Worm (Caenorhabditis elegans): Measurements from ENCODE around the gene C39E9.8.

The C39E9.8 gene

ce11 chrIV:13085675-13086074 is 6.4 kb downstream of the C39E9.8 start:
- TF ChIP-seq pha-4 (tag; optimal IDR thresholded peaks at IDR 0.05) (peak; percentile 17), nhr-43 (tag; optimal IDR thresholded peaks at IDR 0.05; ENCODE audit: poor library complexity, severe bottlenecking) (no peak)

DNA sequence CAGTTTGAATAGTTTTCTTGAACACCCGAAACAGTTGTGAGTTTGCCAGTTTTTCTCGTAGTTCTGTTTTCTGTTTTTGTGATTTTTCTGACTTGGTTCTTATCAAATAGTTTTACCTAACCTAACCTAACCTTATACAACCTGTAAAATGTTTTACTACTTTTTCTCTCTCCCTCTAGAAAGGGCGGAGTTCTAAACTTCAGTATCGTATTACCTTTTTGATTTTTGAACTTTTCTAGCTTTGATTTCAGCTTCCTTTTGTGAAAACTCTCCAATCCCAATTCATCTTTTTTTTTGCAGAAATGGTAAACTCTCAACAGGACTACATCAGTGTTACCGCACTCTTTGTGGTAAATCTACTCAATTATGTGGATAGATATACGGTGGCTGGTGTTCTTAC is 7.5 kb downstream of the C39E9.8 start, which contains the start of gene spin-2:
spin-2 (plus strand) TSS at position 301 of the 400 bp plus-strand sequence.
- no peak for TF ChIP-seq nhr-76 (tag; optimal IDR thresholded peaks at IDR 0.05)
- no peak for TF ChIP-seq fos-1 (tag; optimal IDR thresholded peaks at IDR 0.05)
- no peak for TF ChIP-seq fkh-10 (GFP tag; optimal IDR thresholded peaks at IDR 0.05)
- no peak for TF ChIP-seq hmg-11 (tag; optimal IDR thresholded peaks at IDR 0.05)
- TF ChIP-seq eor-1 (tag; optimal IDR thresholded peaks at IDR 0.05): no peak
- TF ChIP-seq ceh-9 (tag; optimal IDR thresholded peaks at IDR 0.05): no peak
- no peak for TF ChIP-seq mml-1 (tag; optimal IDR thresholded peaks at IDR 0.05)
- no peak for TF ChIP-seq ama-1 (optimal IDR thresholded peaks at IDR 0.05)
- TF ChIP-seq mdl-1 (tag; optimal IDR thresholded peaks at IDR 0.05): no peak
- TF ChIP-seq elt-2 (tag; optimal IDR thresholded peaks at IDR 0.05): no peak
- TF ChIP-seq daf-12 (tag; optimal IDR thresholded peaks at IDR 0.05): no peak
- no peak for TF ChIP-seq ZK546.5 (tag; optimal IDR thresholded peaks at IDR 0.05)
- TF ChIP-seq nhr-43 (tag; optimal IDR thresholded peaks at IDR 0.05; ENCODE audit: poor library complexity, severe bottlenecking): no peak
- TF ChIP-seq sea-2 (GFP tag; optimal IDR thresholded peaks at IDR 0.05): no peak
- no peak for TF ChIP-seq R02D3.7 (tag; optimal IDR thresholded peaks at IDR 0.05)
- TF ChIP-seq ztf-11 (tag; optimal IDR thresholded peaks at IDR 0.05): no peak
- no peak for TF ChIP-seq skn-1 (tag; optimal IDR thresholded peaks at IDR 0.05)
- TF ChIP-seq egl-5 (tag; optimal IDR thresholded peaks at IDR 0.05): no peak
- no peak for TF ChIP-seq ztf-4 (tag; optimal IDR thresholded peaks at IDR 0.05)

DNA sequence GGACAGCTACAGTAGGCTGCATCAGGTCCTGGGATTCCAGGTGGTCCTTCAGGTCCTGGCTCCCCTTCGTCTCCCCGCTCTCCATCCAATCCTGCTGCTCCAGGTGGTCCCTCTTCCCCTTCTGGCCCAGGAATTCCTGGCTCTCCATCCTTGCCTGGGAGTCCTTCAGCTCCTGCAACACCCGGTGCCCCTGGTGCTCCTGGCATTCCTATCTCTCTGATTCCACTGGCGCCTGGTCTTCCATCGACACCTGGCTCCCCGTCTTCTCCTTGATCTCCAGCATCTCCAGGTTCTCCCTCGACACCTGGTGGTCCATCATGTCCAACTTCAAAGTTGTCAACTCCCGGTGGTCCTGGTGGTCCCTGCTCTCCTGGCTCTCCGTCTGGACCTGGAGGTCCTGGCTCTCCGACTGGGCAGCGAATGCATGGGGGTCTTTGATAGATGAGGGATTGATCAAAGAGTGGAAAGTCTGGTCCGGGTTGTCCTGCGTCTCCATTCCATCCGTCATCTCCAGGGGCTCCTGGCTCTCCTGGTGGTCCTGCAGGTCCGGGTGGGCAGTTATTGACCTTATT is 10.5 kb downstream of the C39E9.8 start:
- TF ChIP-seq ceh-28 (tag; optimal IDR thresholded peaks at IDR 0.05) (no peak), unc-62 (GFP tag; optimal IDR thresholded peaks at IDR 0.05) (no peak), pha-4 (tag; optimal IDR thresholded peaks at IDR 0.05) (no peak)

- no peak for TF ChIP-seq ztf-11 (tag; optimal IDR thresholded peaks at IDR 0.05)
- TF ChIP-seq lin-15B (tag; optimal IDR thresholded peaks at IDR 0.05): no peak
- TF ChIP-seq ceh-82 (tag; optimal IDR thresholded peaks at IDR 0.05): no peak
- no peak for TF ChIP-seq nhr-43 (tag; optimal IDR thresholded peaks at IDR 0.05; ENCODE audit: poor library complexity, severe bottlenecking)
- no peak for TF ChIP-seq unc-62 (GFP tag; optimal IDR thresholded peaks at IDR 0.05)
- no peak for TF ChIP-seq pqm-1 (tag; optimal IDR thresholded peaks at IDR 0.05)
- no peak for TF ChIP-seq sea-2 (GFP tag; optimal IDR thresholded peaks at IDR 0.05)
- no peak for TF ChIP-seq skn-1 (tag; optimal IDR thresholded peaks at IDR 0.05)
- TF ChIP-seq nhr-77 (tag; optimal IDR thresholded peaks at IDR 0.05): no peak
Measured at ce11 chrIV:13090967-13091366, 11.7 kb downstream of the C39E9.8 start, which contains the start of gene col-132. col-132 (minus strand) TSS chrIV:13091067.

DNA sequence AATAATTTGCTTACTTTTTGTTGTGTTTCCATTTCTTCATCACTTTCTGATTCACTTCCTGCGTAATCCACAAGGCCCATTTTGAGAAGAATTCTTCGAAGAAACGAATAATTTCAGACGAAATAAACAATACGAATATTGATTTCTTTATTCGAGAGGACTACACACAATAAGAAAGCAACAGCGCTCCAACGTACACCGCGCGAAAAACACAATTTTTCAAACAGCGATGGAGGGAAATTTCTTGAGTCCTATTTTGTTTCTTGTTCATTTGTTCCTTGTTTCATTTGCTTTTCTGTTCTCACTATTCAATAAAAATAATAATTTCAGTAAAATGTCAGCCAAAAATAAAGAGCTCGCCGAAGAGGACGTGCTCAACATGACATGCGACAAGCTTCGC is 14.4 kb downstream of the C39E9.8 start, which contains the start of the genes prcc-1 and C39E9.12:
prcc-1 (minus strand) TSS at position 119 of the 400 bp plus-strand sequence.
C39E9.12 (plus strand) TSS at position 331 of the 400 bp plus-strand sequence.
- TF ChIP-seq ztf-11 (tag; optimal IDR thresholded peaks at IDR 0.05) (no peak), mml-1 (tag; optimal IDR thresholded peaks at IDR 0.05) (no peak), unc-62 (GFP tag; optimal IDR thresholded peaks at IDR 0.05) (no peak), fkh-10 (GFP tag; optimal IDR thresholded peaks at IDR 0.05) (no peak), egl-27 (tag; optimal IDR thresholded peaks at IDR 0.05) (no peak), lsy-12 (tag; optimal IDR thresholded peaks at IDR 0.05) (no peak), tbx-2 (tag; optimal IDR thresholded peaks at IDR 0.05) (no peak), nhr-11 (tag; optimal IDR thresholded peaks at IDR 0.05) (no peak), aly-2 (tag; optimal IDR thresholded peaks at IDR 0.05) (no peak), R02D3.7 (tag; optimal IDR thresholded peaks at IDR 0.05) (peak; percentile 16), nhr-77 (tag; optimal IDR thresholded peaks at IDR 0.05) (no peak), sea-2 (GFP tag; optimal IDR thresholded peaks at IDR 0.05) (no peak), skn-1 (tag; optimal IDR thresholded peaks at IDR 0.05) (no peak), fkh-2 (tag; optimal IDR thresholded peaks at IDR 0.05) (no peak), eor-1 (tag; optimal IDR thresholded peaks at IDR 0.05) (no peak), nhr-25 (tag; optimal IDR thresholded peaks at IDR 0.05) (peak; percentile 58), pqm-1 (tag; optimal IDR thresholded peaks at IDR 0.05) (peak; percentile 42), egl-5 (tag; optimal IDR thresholded peaks at IDR 0.05) (peak; percentile 29), fos-1 (tag; optimal IDR thresholded peaks at IDR 0.05) (no peak), lin-39 (tag; optimal IDR thresholded peaks at IDR 0.05) (peak; percentile 45), lin-15B (tag; optimal IDR thresholded peaks at IDR 0.05) (peak; percentile 91), ceh-16 (tag; optimal IDR thresholded peaks at IDR 0.05) (no peak), pha-4 (tag; optimal IDR thresholded peaks at IDR 0.05) (peak; percentile 86), elt-1 (tag; optimal IDR thresholded peaks at IDR 0.05) (no peak), ztf-4 (tag; optimal IDR thresholded peaks at IDR 0.05) (no peak), nhr-43 (tag; optimal IDR thresholded peaks at IDR 0.05; ENCODE audit: poor library complexity, severe bottlenecking) (peak; percentile 25), nhr-23 (tag; optimal IDR thresholded peaks at IDR 0.05) (peak; percentile 63), nhr-28 (tag; optimal IDR thresholded peaks at IDR 0.05) (no peak), nhr-12 (tag; optimal IDR thresholded peaks at IDR 0.05) (no peak), zag-1 (tag; optimal IDR thresholded peaks at IDR 0.05) (no peak), snpc-4 (tag; optimal IDR thresholded peaks at IDR 0.05) (peak; percentile 50), ceh-28 (tag; optimal IDR thresholded peaks at IDR 0.05) (peak; percentile 81), hmg-11 (tag; optimal IDR thresholded peaks at IDR 0.05) (no peak), ceh-9 (tag; optimal IDR thresholded peaks at IDR 0.05) (no peak), elt-3 (tag; optimal IDR thresholded peaks at IDR 0.05) (no peak)
